Fruit fly (Drosophila melanogaster) whole organism, embryonic: ENCODE data around the gene CG9044.

ENCODE experiments used
- CG1024 ChIP-seq: fragments of 200-800 bp; sonication (Bioruptor generic); IDR thresholded peaks from 2 replicates; pipeline ENCODE4 v1.3.6; 2022; ENCODE audit warnings: missing biosample characterization, missing genetic modification characterization
- CG10267 ChIP-seq: fragments of 200-800 bp; sonication (Bioruptor generic); optimal IDR thresholded peaks from 2 replicates; lab custom pipeline; 2018; ENCODE audit warnings: missing biosample characterization, mild to moderate bottlenecking, missing genetic modification characterization, moderate library complexity
- CG12155 ChIP-seq: fragments of 200-800 bp; sonication (Bioruptor generic); optimal IDR thresholded peaks from 3 replicates; lab custom pipeline; 2016; ENCODE audit warnings: missing biosample characterization, missing genetic modification characterization
- CG12299 ChIP-seq: fragments of 200-800 bp; sonication (Bioruptor generic); optimal IDR thresholded peaks from 2 replicates; lab custom pipeline; 2018; ENCODE audit warnings: missing biosample characterization, mild to moderate bottlenecking, missing genetic modification characterization
- CG14667 ChIP-seq: fragments of 200-800 bp; sonication (Bioruptor generic); IDR thresholded peaks from 2 replicates; pipeline ENCODE4 v1.3.6; 2022; ENCODE audit warnings: missing biosample characterization, missing genetic modification characterization
- CG15479 ChIP-seq: fragments of 200-800 bp; sonication (Bioruptor generic); optimal IDR thresholded peaks from 3 replicates; lab custom pipeline; 2019; ENCODE audit warnings: missing biosample characterization, mild to moderate bottlenecking, missing genetic modification characterization, moderate library complexity
- CG15696 ChIP-seq: fragments of 200-800 bp; sonication (Bioruptor generic); optimal IDR thresholded peaks from 2 replicates; lab custom pipeline; 2019; ENCODE audit warnings: missing biosample characterization, mild to moderate bottlenecking, missing genetic modification characterization, moderate library complexity
- CG17385 ChIP-seq: fragments of 200-800 bp; sonication (Bioruptor generic); optimal IDR thresholded peaks from 3 replicates; lab custom pipeline; 2018; ENCODE audit warnings: missing biosample characterization, mild to moderate bottlenecking, missing genetic modification characterization
- CG17612 ChIP-seq: fragments of 200-800 bp; sonication (Bioruptor generic); IDR thresholded peaks from 2 replicates; pipeline ENCODE4 v1.3.6; 2022; ENCODE audit warnings: missing biosample characterization, missing genetic modification characterization
- CG3407 ChIP-seq: fragments of 200-800 bp; sonication (Bioruptor generic); optimal IDR thresholded peaks from 2 replicates; lab custom pipeline; 2018; ENCODE audit warnings: missing biosample characterization, mild to moderate bottlenecking, missing genetic modification characterization
- CG3726 ChIP-seq: fragments of 200-800 bp; sonication (Bioruptor generic); IDR thresholded peaks from 3 replicates; pipeline ENCODE4, ENCODE4 v1.3.6; 2022; ENCODE audit warnings: missing biosample characterization, missing genetic modification characterization
- CG4730 ChIP-seq: fragments of 200-800 bp; sonication (Bioruptor generic); IDR thresholded peaks from 2 replicates; pipeline ENCODE4 v1.3.6; 2022; ENCODE audit warnings: missing biosample characterization, missing genetic modification characterization
- CG6683 ChIP-seq: fragments of 200-800 bp; sonication (Bioruptor generic); optimal IDR thresholded peaks from 2 replicates; lab custom pipeline; 2017; ENCODE audit warnings: missing biosample characterization, mild to moderate bottlenecking, missing genetic modification characterization, missing genetic modification reagents
- CG7556 ChIP-seq: fragments of 200-800 bp; sonication (Bioruptor generic); optimal IDR thresholded peaks from 2 replicates; lab custom pipeline; 2017; ENCODE audit warnings: missing biosample characterization, mild to moderate bottlenecking, missing genetic modification characterization
- CG8765 ChIP-seq: fragments of 200-800 bp; sonication (Bioruptor generic); IDR thresholded peaks from 2 replicates; pipeline ENCODE4 v1.3.6; 2022; ENCODE audit warnings: missing biosample characterization, missing genetic modification characterization
- CG9215 ChIP-seq: fragments of 200-800 bp; sonication (Bioruptor generic); IDR thresholded peaks from 2 replicates; pipeline ENCODE4 v1.3.6; 2022; ENCODE audit warnings: missing biosample characterization, missing genetic modification characterization
- CG9876 ChIP-seq: fragments of 200-800 bp; sonication (Bioruptor generic); optimal IDR thresholded peaks from 2 replicates; lab custom pipeline; 2016; ENCODE audit warnings: missing biosample characterization, missing genetic modification characterization
- CoRest ChIP-seq: fragments of 200-800 bp; sonication (Bioruptor generic); optimal IDR thresholded peaks from 3 replicates; lab custom pipeline; 2018; ENCODE audit warnings: missing biosample characterization, mild to moderate bottlenecking, missing genetic modification characterization, moderate library complexity
- D19B ChIP-seq: fragments of 200-800 bp; sonication (Bioruptor generic); optimal IDR thresholded peaks from 2 replicates; lab custom pipeline; 2017; ENCODE audit warnings: missing biosample characterization, mild to moderate bottlenecking, missing genetic modification characterization
- Dip3 ChIP-seq: fragments of 200-800 bp; sonication (Bioruptor generic); optimal IDR thresholded peaks from 3 replicates; lab custom pipeline; 2016; ENCODE audit warnings: missing biosample characterization, missing genetic modification characterization
- Dp ChIP-seq: fragments of 200-800 bp; sonication (Bioruptor generic); optimal IDR thresholded peaks from 2 replicates; lab custom pipeline; 2018; ENCODE audit warnings: missing biosample characterization, mild to moderate bottlenecking, missing genetic modification characterization, moderate library complexity
- H2.0 ChIP-seq: fragments of 200-800 bp; sonication (Bioruptor generic); IDR thresholded peaks from 2 replicates; pipeline ENCODE4 v1.3.6; 2022; ENCODE audit warnings: missing biosample characterization, missing genetic modification characterization
- HLH4C ChIP-seq: fragments of 200-800 bp; sonication (Bioruptor generic); IDR thresholded peaks from 3 replicates; pipeline ENCODE4 v1.3.6; 2022; ENCODE audit warnings: missing biosample characterization, missing genetic modification characterization; ENCODE audit not compliant: partially characterized antibody
- Lhr ChIP-seq: fragments of 200-800 bp; sonication (Bioruptor generic); optimal IDR thresholded peaks from 3 replicates; lab custom pipeline; 2017; ENCODE audit warnings: mild to moderate bottlenecking, missing biosample characterization, missing genetic modification reagents, missing genetic modification characterization
- Lim3 ChIP-seq: fragments of 200-800 bp; sonication (Bioruptor generic); IDR thresholded peaks from 2 replicates; pipeline ENCODE4 v1.3.6; 2022; ENCODE audit warnings: missing biosample characterization, missing genetic modification characterization
- Med ChIP-seq: fragments of 200-800 bp; sonication (Bioruptor generic); peaks from one replicate; lab custom pipeline; 2016; ENCODE audit warnings: missing biosample characterization, missing genetic modification characterization, mild to moderate bottlenecking, inconsistent platforms, moderate library complexity
- Nf-YC ChIP-seq: fragments of 200-800 bp; optimal IDR thresholded peaks from 3 replicates; lab custom pipeline; 2019; ENCODE audit warnings: missing biosample characterization, mild to moderate bottlenecking, missing genetic modification characterization, moderate library complexity
- Opbp ChIP-seq: fragments of 200-800 bp; sonication (Bioruptor generic); IDR thresholded peaks from 3 replicates; pipeline ENCODE4 v1.3.6; 2022; ENCODE audit warnings: missing biosample characterization, missing genetic modification characterization; ENCODE audit not compliant: partially characterized antibody
- Optix ChIP-seq: fragments of 200-800 bp; sonication (Bioruptor generic); IDR thresholded peaks from 3 replicates; pipeline ENCODE4 v1.3.6; 2022; ENCODE audit warnings: missing biosample characterization, missing genetic modification characterization
- Rx ChIP-seq: fragments of 200-800 bp; sonication (Bioruptor generic); IDR thresholded peaks from 2 replicates; pipeline ENCODE4 v1.3.6; 2022; ENCODE audit warnings: missing biosample characterization, missing genetic modification characterization
- Sin3A ChIP-seq: fragments of >200 bp; optimal IDR thresholded peaks from 2 replicates; lab custom pipeline; 2018
- Stat92E ChIP-seq, 3 experiments: fragments of >200 bp in 2 of 3; fragments of 200-800 bp in 1 of 3; sonication (Bioruptor generic) in 1 of 3; optimal IDR thresholded peaks; 2 replicates each; lab custom pipeline; 2017 to 2019; ENCODE audit warnings: missing biosample characterization in 3 of 3, missing genetic modification characterization in 3 of 3, mild to moderate bottlenecking in 1 of 3, moderate library complexity in 1 of 3
- Xrp1 ChIP-seq: fragments of 200-800 bp; sonication (Bioruptor generic); IDR thresholded peaks from 2 replicates; pipeline ENCODE4 v1.3.6; 2022; ENCODE audit warnings: missing biosample characterization, missing genetic modification characterization
- ac ChIP-seq: fragments of 200-800 bp; sonication (Bioruptor generic); optimal IDR thresholded peaks from 3 replicates; lab custom pipeline; 2017; ENCODE audit warnings: missing biosample characterization, mild to moderate bottlenecking, missing genetic modification characterization
- ase ChIP-seq: fragments of 200-800 bp; sonication (Bioruptor generic); IDR thresholded peaks from 3 replicates; pipeline ENCODE4 v1.3.6; 2022; ENCODE audit warnings: missing biosample characterization, missing genetic modification characterization
- ato ChIP-seq: fragments of 200-800 bp; sonication (Bioruptor generic); IDR thresholded peaks from 2 replicates; pipeline ENCODE4 v1.3.6; 2022; ENCODE audit warnings: missing biosample characterization, missing genetic modification characterization; ENCODE audit not compliant: partially characterized antibody
- bowl ChIP-seq: fragments of 200-800 bp; sonication (Bioruptor generic); IDR thresholded peaks from 2 replicates; pipeline ENCODE4 v1.3.6; 2022; ENCODE audit warnings: missing biosample characterization, missing genetic modification characterization
- caup ChIP-seq: fragments of 200-800 bp; sonication (Bioruptor generic); optimal IDR thresholded peaks from 3 replicates; lab custom pipeline; 2017; ENCODE audit warnings: missing biosample characterization, mild to moderate bottlenecking, missing genetic modification characterization, moderate library complexity; ENCODE audit not compliant: severe bottlenecking
- chm ChIP-seq: fragments of 200-800 bp; sonication (Bioruptor generic); IDR thresholded peaks from 2 replicates; pipeline ENCODE4 v1.3.6; 2022; ENCODE audit warnings: missing biosample characterization, missing genetic modification characterization
- corto ChIP-seq: fragments of 200-800 bp; sonication (Bioruptor generic); optimal IDR thresholded peaks from 2 replicates; lab custom pipeline; 2016; ENCODE audit warnings: missing biosample characterization, mild to moderate bottlenecking, missing genetic modification characterization, moderate library complexity
- crp ChIP-seq, 2 experiments: fragments of 200-800 bp; sonication (Bioruptor generic); optimal IDR thresholded peaks; 2 replicates in 1 of 2; 3 replicates in 1 of 2; lab custom pipeline; 2017; ENCODE audit warnings: missing biosample characterization in 2 of 2, missing genetic modification characterization in 2 of 2, mild to moderate bottlenecking in 1 of 2, moderate library complexity in 1 of 2
- eve ChIP-seq, 2 experiments: fragments of >200 bp; optimal IDR thresholded peaks; 2 replicates each; lab custom pipeline; 2017; ENCODE audit warnings: missing biosample characterization in 2 of 2, missing genetic modification characterization in 2 of 2
- hkb ChIP-seq, 2 experiments: fragments of 200-800 bp in 1 of 2; fragments of >200 bp in 1 of 2; sonication (Bioruptor generic) in 1 of 2; IDR thresholded peaks in 1 of 2; optimal IDR thresholded peaks in 1 of 2; 2 replicates each; pipeline versions ENCODE4 v1.3.6 to Lab custom; 2017 to 2022; ENCODE audit warnings: missing biosample characterization in 1 of 2, missing genetic modification characterization in 1 of 2
- inv ChIP-seq: fragments of 200-800 bp; sonication (Bioruptor generic); IDR thresholded peaks from 2 replicates; pipeline ENCODE4 v1.3.6; 2022; ENCODE audit warnings: missing biosample characterization, missing genetic modification characterization; ENCODE audit not compliant: partially characterized antibody
- kah ChIP-seq: fragments of 200-800 bp; sonication (Bioruptor generic); optimal IDR thresholded peaks from 2 replicates; lab custom pipeline; 2018; ENCODE audit warnings: missing biosample characterization, mild to moderate bottlenecking, missing genetic modification characterization
- kni ChIP-seq: fragments of 200-800 bp; sonication (Bioruptor generic); optimal IDR thresholded peaks from 3 replicates; lab custom pipeline; 2017; ENCODE audit warnings: mild to moderate bottlenecking, missing biosample characterization, missing genetic modification reagents, missing genetic modification characterization
- repo ChIP-seq: fragments of 200-800 bp; sonication (Bioruptor generic); optimal IDR thresholded peaks from 2 replicates; lab custom pipeline; 2016; ENCODE audit warnings: missing biosample characterization, missing genetic modification characterization
- trem ChIP-seq: fragments of 200-800 bp; optimal IDR thresholded peaks from 3 replicates; lab custom pipeline; 2019; ENCODE audit warnings: missing biosample characterization, mild to moderate bottlenecking, missing genetic modification characterization, moderate library complexity
- vvl ChIP-seq: fragments of 200-800 bp; sonication (Bioruptor generic); IDR thresholded peaks from 2 replicates; pipeline ENCODE4 v1.3.6; 2022; ENCODE audit warnings: missing biosample characterization, missing genetic modification characterization
- zen2 ChIP-seq: fragments of 200-800 bp; sonication (Bioruptor generic); IDR thresholded peaks from 3 replicates; pipeline ENCODE4 v1.3.6; 2022; ENCODE audit warnings: missing biosample characterization, missing genetic modification characterization; ENCODE audit not compliant: partially characterized antibody

Gene CG9044

dm6 chr2L:5974122-5974521 is 24.9 kb downstream of the CG9044 start (continued):
- TF ChIP-seq Optix (GFP tag; lab: Robert Waterston, UW) (0 out of 3 replicates have a peak, but pooled peaks have one; percentile 22), CG6683 (peak; percentile 39), CG10267 (tag; lab: Kevin White, UChicago) (peak; percentile 17), CG7556 (GFP tag; lab: Kevin White, UChicago) (peak; percentile 58), H2.0 (GFP tag; lab: Robert Waterston, UW) (no peak; the same call in 1 of the 2 replicates), CG8765 (GFP tag; lab: Robert Waterston, UW) (no peak), Med (GFP tag; lab: Kevin White, UChicago) (peak; percentile 91), CG3726 (GFP tag; lab: Robert Waterston, UW) (peak; percentile 31; the same call in 1 of the 3 replicates), Xrp1 (GFP tag; lab: Robert Waterston, UW) (peak; percentile 64; the same call in 1 of the 2 replicates), HLH4C (GFP tag; lab: Robert Waterston, UW) (no peak), zen2 (GFP tag; lab: Robert Waterston, UW) (no peak), Sin3A (lab: Kevin White, UChicago) (no peak), repo (GFP tag; lab: Kevin White, UChicago) (no peak), Lim3 (GFP tag; lab: Robert Waterston, UW) (no peak), CG17612 (GFP tag; lab: Robert Waterston, UW) (no peak), CG14667 (GFP tag; lab: Robert Waterston, UW) (no peak), CG15479 (GFP tag; lab: Kevin White, UChicago) (no peak), corto (GFP tag; lab: Kevin White, UChicago) (no peak), Lhr (GFP tag; lab: Kevin White, UChicago) (peak; percentile 23), CG15696 (peak; percentile 58), bowl (GFP tag; lab: Robert Waterston, UW) (no peak), CG12155 (GFP tag; lab: Kevin White, UChicago) (no peak), caup (GFP tag; lab: Kevin White, UChicago) (peak; percentile 84), Stat92E (GFP tag; optimal IDR thresholded peaks at IDR 0.05; lab: Kevin White, UChicago) (no peak), Dp (no peak), trem (tag; lab: Kevin White, UChicago) (no peak), D19B (GFP tag; lab: Kevin White, UChicago) (peak; percentile 4), ac (GFP tag; lab: Kevin White, UChicago) (no peak), eve (GFP tag; optimal IDR thresholded peaks at IDR 0.05; lab: Kevin White, UChicago) (no peak), CG3407 (GFP tag; lab: Kevin White, UChicago) (peak; percentile 76), hkb (optimal IDR thresholded peaks at IDR 0.05; lab: Kevin White, UChicago) (no peak), hkb (GFP tag; IDR thresholded peaks at IDR 0.05; lab: Robert Waterston, UW) (peak; percentile 75), Dip3 (peak; percentile 31), CG1024 (GFP tag; lab: Robert Waterston, UW) (peak; percentile 45; the same call in 1 of the 2 replicates), vvl (no peak), CG12299 (tag; lab: Kevin White, UChicago) (peak; percentile 17), Rx (GFP tag; lab: Robert Waterston, UW) (no peak; the same call in 1 of the 2 replicates), chm (GFP tag; lab: Robert Waterston, UW) (peak; percentile 62), kah (GFP tag; lab: Kevin White, UChicago) (peak; percentile 15), inv (GFP tag; lab: Robert Waterston, UW) (no peak), crp (GFP tag; optimal IDR thresholded peaks at IDR 0.05; lab: Kevin White, UChicago) (no peak), CG4730 (GFP tag; lab: Robert Waterston, UW) (no peak), Nf-YC (tag; lab: Kevin White, UChicago) (peak; percentile 13), ase (no peak), CG9215 (no peak), CoRest (peak; percentile 34), kni (peak; percentile 82), CG9876 (GFP tag; lab: Kevin White, UChicago) (no peak), ato (GFP tag; lab: Robert Waterston, UW) (no peak), Opbp (no peak), CG17385 (peak; percentile 67)
